Fruit fly (Drosophila melanogaster) whole organism, adult: ENCODE data around the gene CG13722.

ENCODE experiments used
- CG12768 ChIP-seq: fragments of 200-800 bp; sonication (Bioruptor generic); optimal IDR thresholded peaks from 2 replicates; lab custom pipeline; 2017; ENCODE audit warnings: missing biosample characterization, missing genetic modification characterization, mild to moderate bottlenecking, moderate library complexity, missing genetic modification reagents
- CG33017 ChIP-seq: fragments of 200-800 bp; sonication (Bioruptor generic); optimal IDR thresholded peaks from 2 replicates; lab custom pipeline; 2018; ENCODE audit warnings: missing biosample characterization, mild to moderate bottlenecking, missing genetic modification characterization, moderate library complexity
- CG7045 ChIP-seq: fragments of 200-800 bp; sonication (Bioruptor generic); optimal IDR thresholded peaks from 2 replicates; lab custom pipeline; 2017; ENCODE audit warnings: missing biosample characterization, mild to moderate bottlenecking, missing genetic modification characterization
- CG7101 ChIP-seq: fragments of 200-800 bp; sonication (Bioruptor generic); optimal IDR thresholded peaks from 2 replicates; lab custom pipeline; 2018; ENCODE audit warnings: missing biosample characterization, mild to moderate bottlenecking, missing genetic modification characterization, moderate library complexity
- Mnt ChIP-seq: fragments of 200-800 bp; sonication (Bioruptor generic); optimal IDR thresholded peaks from 2 replicates; lab custom pipeline; 2016; ENCODE audit warnings: missing biosample characterization, mild to moderate bottlenecking, missing genetic modification characterization

dm6 chr3L:4493609-4494008 lies 2.8 kb upstream of the CG13722 start:
- TF ChIP-seq CG12768 (GFP tag; lab: Kevin White, UChicago) (no peak), CG7101 (no peak), CG33017 (tag; lab: Kevin White, UChicago) (no peak), CG7045 (GFP tag; lab: Kevin White, UChicago) (no peak), Mnt (no peak)
